Worm (Caenorhabditis elegans): ENCODE data around the gene ttll-4.
A peak's percentile ranks its signal among the peaks of the same experiment; 100 is the strongest.

The ttll-4 gene

ce11 chrIII:10123586-10124233 is at the start of gene ttll-4:
Gene ttll-4 (plus strand): TSS chrIII:10124183.
- no peak for TF ChIP-seq W03F9.2 (tag; optimal IDR thresholded peaks at IDR 0.05)
- TF ChIP-seq him-1 (tag; optimal IDR thresholded peaks at IDR 0.05), result peak; percentile 38

- TF ChIP-seq him-1 (tag; optimal IDR thresholded peaks at IDR 0.05) (no peak), dao-5 (tag; optimal IDR thresholded peaks at IDR 0.05) (no peak), W03F9.2 (tag; optimal IDR thresholded peaks at IDR 0.05) (no peak)
Measured at ce11 chrIII:10076042-10076441, 47.9 kb upstream of the ttll-4 start.

ce11 chrIII:10078151-10078550 is 45.8 kb upstream of the ttll-4 start, which contains the start of gene T16G12.9:
Gene T16G12.9 (minus strand): TSS chrIII:10078251.
- no peak for TF ChIP-seq him-1 (tag; optimal IDR thresholded peaks at IDR 0.05)
- TF ChIP-seq W03F9.2 (tag; optimal IDR thresholded peaks at IDR 0.05), result no peak
- TF ChIP-seq dao-5 (tag; optimal IDR thresholded peaks at IDR 0.05), result no peak

ce11 chrIII:10078784-10079183 is 45.2 kb upstream of the ttll-4 start:
- TF ChIP-seq him-1 (tag; optimal IDR thresholded peaks at IDR 0.05) (no peak), W03F9.2 (tag; optimal IDR thresholded peaks at IDR 0.05) (no peak), dao-5 (tag; optimal IDR thresholded peaks at IDR 0.05) (no peak)

- TF ChIP-seq W03F9.2 (tag; optimal IDR thresholded peaks at IDR 0.05) (no peak), dao-5 (tag; optimal IDR thresholded peaks at IDR 0.05) (no peak), him-1 (tag; optimal IDR thresholded peaks at IDR 0.05) (no peak)
Measured at ce11 chrIII:10083242-10083641, 40.7 kb upstream of the ttll-4 start, which contains the start of gene T16H12.3. Gene T16H12.3 (minus strand): TSS chrIII:10083292.

- TF ChIP-seq W03F9.2 (tag; optimal IDR thresholded peaks at IDR 0.05) (no peak), dao-5 (tag; optimal IDR thresholded peaks at IDR 0.05) (no peak), him-1 (tag; optimal IDR thresholded peaks at IDR 0.05) (no peak)
Measured at ce11 chrIII:10085103-10085502, 38.9 kb upstream of the ttll-4 start, which contains the start of gene T16H12.13. Gene T16H12.13 (plus strand): TSS chrIII:10085403.

- TF ChIP-seq dao-5 (tag; optimal IDR thresholded peaks at IDR 0.05) (no peak), W03F9.2 (tag; optimal IDR thresholded peaks at IDR 0.05) (no peak), him-1 (tag; optimal IDR thresholded peaks at IDR 0.05) (no peak)
Measured at ce11 chrIII:10085574-10085973, 38.4 kb upstream of the ttll-4 start.

ce11 chrIII:10085983-10086382 is 38.0 kb upstream of the ttll-4 start, which contains the start of gene T16H12.2:
Gene T16H12.2 (plus strand): TSS chrIII:10086283.
- TF ChIP-seq him-1 (tag; optimal IDR thresholded peaks at IDR 0.05), result no peak
- no peak for TF ChIP-seq W03F9.2 (tag; optimal IDR thresholded peaks at IDR 0.05)
- no peak for TF ChIP-seq dao-5 (tag; optimal IDR thresholded peaks at IDR 0.05)

- no peak for TF ChIP-seq him-1 (tag; optimal IDR thresholded peaks at IDR 0.05)
- TF ChIP-seq W03F9.2 (tag; optimal IDR thresholded peaks at IDR 0.05), result no peak
- no peak for TF ChIP-seq dao-5 (tag; optimal IDR thresholded peaks at IDR 0.05)
Measured at ce11 chrIII:10088508-10088981, 35.4 kb upstream of the ttll-4 start, which contains the start of gene hal-2. Gene hal-2 (minus strand): TSS chrIII:10088931.

- no peak for TF ChIP-seq dao-5 (tag; optimal IDR thresholded peaks at IDR 0.05)
- no peak for TF ChIP-seq W03F9.2 (tag; optimal IDR thresholded peaks at IDR 0.05)
- TF ChIP-seq him-1 (tag; optimal IDR thresholded peaks at IDR 0.05), result no peak
Measured at ce11 chrIII:10090685-10091084, 33.3 kb upstream of the ttll-4 start, which contains the start of gene gtf-2H2C. Gene gtf-2H2C (minus strand): TSS chrIII:10090785.

- no peak for TF ChIP-seq dao-5 (tag; optimal IDR thresholded peaks at IDR 0.05)
- TF ChIP-seq W03F9.2 (tag; optimal IDR thresholded peaks at IDR 0.05), result no peak
- no peak for TF ChIP-seq him-1 (tag; optimal IDR thresholded peaks at IDR 0.05)
Measured at ce11 chrIII:10093093-10093492, 30.9 kb upstream of the ttll-4 start.

ce11 chrIII:10094538-10094937 is 29.4 kb upstream of the ttll-4 start:
- TF ChIP-seq dao-5 (tag; optimal IDR thresholded peaks at IDR 0.05) (no peak), him-1 (tag; optimal IDR thresholded peaks at IDR 0.05) (no peak), W03F9.2 (tag; optimal IDR thresholded peaks at IDR 0.05) (no peak)

- TF ChIP-seq W03F9.2 (tag; optimal IDR thresholded peaks at IDR 0.05) (no peak), dao-5 (tag; optimal IDR thresholded peaks at IDR 0.05) (no peak), him-1 (tag; optimal IDR thresholded peaks at IDR 0.05) (no peak)
Measured at ce11 chrIII:10095377-10095776, 28.6 kb upstream of the ttll-4 start.

- TF ChIP-seq dao-5 (tag; optimal IDR thresholded peaks at IDR 0.05) (no peak), him-1 (tag; optimal IDR thresholded peaks at IDR 0.05) (peak; percentile 39), W03F9.2 (tag; optimal IDR thresholded peaks at IDR 0.05) (peak; percentile 66)
Measured at ce11 chrIII:10096525-10096972, 27.4 kb upstream of the ttll-4 start.
